Worm (Caenorhabditis elegans): Measurements from ENCODE around the gene frpr-2.

- TF ChIP-seq fos-1 (tag; optimal IDR thresholded peaks at IDR 0.05) = no peak
- no peak for TF ChIP-seq mxl-2 (GFP tag; conservative IDR thresholded peaks at IDR 0.05)
- TF ChIP-seq ceh-82 (tag; optimal IDR thresholded peaks at IDR 0.05) = no peak
- no peak for TF ChIP-seq tag-97 (GFP tag; IDR thresholded peaks at IDR 0.05)
- no peak for TF ChIP-seq aly-2 (tag; optimal IDR thresholded peaks at IDR 0.05)
- TF ChIP-seq egl-27 (tag; optimal IDR thresholded peaks at IDR 0.05) = no peak
- TF ChIP-seq mdl-1 (tag; optimal IDR thresholded peaks at IDR 0.05) = no peak
- TF ChIP-seq gei-8 (GFP tag; optimal IDR thresholded peaks at IDR 0.05) = no peak
Measured at ce11 chrX:13014341-13014740, 49.1 kb downstream of the frpr-2 start.
